Worm (Caenorhabditis elegans): Measurements from ENCODE around the gene unc-4.

DNA sequence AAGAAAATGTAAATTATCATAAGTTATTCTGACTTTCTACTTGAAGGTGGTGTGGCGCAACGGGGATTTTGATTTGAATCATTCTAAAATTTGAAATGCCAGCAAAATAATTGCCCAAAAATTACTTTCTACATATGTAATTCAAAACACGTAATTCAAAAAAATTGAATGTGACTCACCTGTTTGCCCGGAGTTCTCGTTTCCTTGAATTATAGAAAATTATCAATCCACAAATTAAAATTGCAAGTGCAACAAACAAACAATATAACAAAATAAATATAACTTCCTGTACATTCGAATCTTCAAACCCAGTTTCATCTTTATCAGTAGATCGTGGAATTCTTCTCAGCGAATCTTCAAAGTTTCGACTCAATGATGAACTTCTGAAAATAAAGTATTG lies 32.0 kb downstream of the unc-4 start:
- no peak for TF ChIP-seq flt-1 (GFP tag; IDR thresholded peaks at IDR 0.05)
- no peak for TF ChIP-seq tab-1 (GFP tag; IDR thresholded peaks at IDR 0.05)
- TF ChIP-seq ztf-29 (GFP tag; IDR thresholded peaks at IDR 0.05) = no peak
- no peak for TF ChIP-seq T22C8.4 (GFP tag; IDR thresholded peaks at IDR 0.05)
- no peak for TF ChIP-seq cog-1 (tag; optimal IDR thresholded peaks at IDR 0.05)
- no peak for TF ChIP-seq ref-1 (GFP tag; conservative IDR thresholded peaks at IDR 0.05)
- TF ChIP-seq ztf-23 (GFP tag; IDR thresholded peaks at IDR 0.05) = no peak
- TF ChIP-seq klf-2 (GFP tag; conservative IDR thresholded peaks at IDR 0.05) = no peak
- no peak for TF ChIP-seq med-1 (GFP tag; optimal IDR thresholded peaks at IDR 0.05; ENCODE audit: insufficient read depth)

Data from whole organism, midembryonic.